Worm (Caenorhabditis elegans): ENCODE results near the gene B0035.13.

Gene B0035.13

ce11 chrIV:11316106-11316505, 9.6 kb upstream of the B0035.13 start:
- TF ChIP-seq Y95B8A.8 (GFP tag; IDR thresholded peaks at IDR 0.05) (no peak), somi-1 (GFP tag; optimal IDR thresholded peaks at IDR 0.05) (no peak), madf-3 (GFP tag; IDR thresholded peaks at IDR 0.05) (no peak), ZK185.1 (tag; optimal IDR thresholded peaks at IDR 0.05; ENCODE audit: poor library complexity, severe bottlenecking) (no peak), B0035.1 (tag; optimal IDR thresholded peaks at IDR 0.05) (no peak), nhr-80 (tag; optimal IDR thresholded peaks at IDR 0.05) (peak; percentile 5), cebp-1 (GFP tag; IDR thresholded peaks at IDR 0.05) (no peak), cebp-1 (tag; optimal IDR thresholded peaks at IDR 0.05) (no peak)

ce11 chrIV:11315688-11316087, 9.2 kb upstream of the B0035.13 start:
- TF ChIP-seq hsf-1 (GFP tag; IDR thresholded peaks at IDR 0.05) (peak; percentile 51; the same call in 1 of the 2 replicates), unc-130 (GFP tag; optimal IDR thresholded peaks at IDR 0.05) (no peak)

DNA sequence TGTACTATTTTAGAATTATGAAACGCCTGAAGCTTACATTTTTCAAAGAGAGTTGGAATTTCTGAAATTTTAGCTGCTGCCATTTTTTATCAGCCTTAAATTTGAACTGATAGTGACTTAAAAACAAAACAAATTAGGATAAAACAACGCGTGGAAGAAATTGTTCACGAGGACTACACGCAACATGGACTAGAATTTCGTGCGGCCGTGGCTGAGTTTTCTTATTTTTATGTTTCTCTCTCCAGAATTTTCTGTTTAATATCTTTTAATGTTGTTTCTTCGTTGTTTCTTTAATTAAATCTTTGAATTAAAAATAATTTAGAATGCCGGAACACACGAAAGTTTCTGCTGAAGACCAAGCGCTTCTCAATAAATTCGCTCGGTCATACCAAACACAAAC, 8.4 kb upstream of the B0035.13 start, which contains the start of the genes B0035.3, B0035.22 and pfd-4:
B0035.3 (minus strand) TSS at position 114 of the 400 bp plus-strand sequence.
B0035.22 (plus strand) TSS at position 269 of the 400 bp plus-strand sequence.
pfd-4 (plus strand) TSS at position 323 of the 400 bp plus-strand sequence.
- no peak for TF ChIP-seq bed-2 (GFP tag; IDR thresholded peaks at IDR 0.05)
- peak; percentile 35 for TF ChIP-seq ceh-27 (GFP tag; optimal IDR thresholded peaks at IDR 0.05)
- TF ChIP-seq madf-8 (GFP tag; conservative IDR thresholded peaks at IDR 0.05) = no peak
- no peak for TF ChIP-seq aptf-3 (GFP tag; IDR thresholded peaks at IDR 0.05)
- no peak for TF ChIP-seq Y67H2A.10 (GFP tag; conservative IDR thresholded peaks at IDR 0.05)
- peak in 1 of 2 experiments; percentile 2 for TF ChIP-seq rec-8 (tag; optimal IDR thresholded peaks at IDR 0.05)
- peak; percentile 50 for TF ChIP-seq unc-130 (GFP tag; optimal IDR thresholded peaks at IDR 0.05)
- TF ChIP-seq egl-44 (GFP tag; IDR thresholded peaks at IDR 0.05) = no peak
- no peak for TF ChIP-seq attf-5 (GFP tag; optimal IDR thresholded peaks at IDR 0.05)
- TF ChIP-seq B0261.1 (tag; optimal IDR thresholded peaks at IDR 0.05) = no peak
- TF ChIP-seq efl-1 (GFP tag; optimal IDR thresholded peaks at IDR 0.05) = no peak
- no peak for TF ChIP-seq unc-62 (GFP tag; optimal IDR thresholded peaks at IDR 0.05)
- TF ChIP-seq Y79H2A.3 (GFP tag; conservative IDR thresholded peaks at IDR 0.05) = no peak
- TF ChIP-seq hlh-12 (tag; optimal IDR thresholded peaks at IDR 0.05) = no peak
- no peak for TF ChIP-seq pha-4 (tag; optimal IDR thresholded peaks at IDR 0.05)
- TF ChIP-seq mxl-1 (tag; optimal IDR thresholded peaks at IDR 0.05) = no peak
- peak in 1 of 2 experiments; percentile 52 for TF ChIP-seq let-607 (tag; optimal IDR thresholded peaks at IDR 0.05)
- no peak for TF ChIP-seq F22D6.2 (tag; optimal IDR thresholded peaks at IDR 0.05)
- no peak for TF ChIP-seq F37B4.10 (GFP tag; IDR thresholded peaks at IDR 0.05)
- no peak for TF ChIP-seq F39B2.1 (GFP tag; IDR thresholded peaks at IDR 0.05)
- peak; percentile 10 for TF ChIP-seq snpc-3.4 (tag; optimal IDR thresholded peaks at IDR 0.05)
- TF ChIP-seq ztf-18 (tag; optimal IDR thresholded peaks at IDR 0.05) = no peak
- TF ChIP-seq athp-1 (tag; optimal IDR thresholded peaks at IDR 0.05) = no peak
- TF ChIP-seq B0336.3 (GFP tag; IDR thresholded peaks at IDR 0.05) = no peak
- TF ChIP-seq ZK185.1 (tag; optimal IDR thresholded peaks at IDR 0.05; ENCODE audit: poor library complexity, severe bottlenecking) = peak; percentile 62
- no peak for TF ChIP-seq lsy-27 (tag; optimal IDR thresholded peaks at IDR 0.05; ENCODE audit: borderline replicate concordance, insufficient read depth)
- TF ChIP-seq Y53F4B.3 (GFP tag; IDR thresholded peaks at IDR 0.05) = no peak
- TF ChIP-seq ekl-4 (GFP tag; IDR thresholded peaks at IDR 0.05) = no peak
- TF ChIP-seq tbx-9 (tag; optimal IDR thresholded peaks at IDR 0.05; ENCODE audit: borderline replicate concordance) = no peak
- TF ChIP-seq egl-18 (GFP tag; IDR thresholded peaks at IDR 0.05) = no peak
- peak; percentile 34; the same call in 1 of the 2 replicates for TF ChIP-seq madf-6 (GFP tag; IDR thresholded peaks at IDR 0.05)
- TF ChIP-seq C06A6.2 (GFP tag; conservative IDR thresholded peaks at IDR 0.05) = no peak
- TF ChIP-seq let-526 (GFP tag; IDR thresholded peaks at IDR 0.05) = 0 out of 2 replicates have a peak, but pooled peaks have one; percentile 52
- TF ChIP-seq lin-40 (tag; optimal IDR thresholded peaks at IDR 0.05) = peak; percentile 13
- no peak for TF ChIP-seq tbp1 (GFP tag; optimal IDR thresholded peaks at IDR 0.05)
- TF ChIP-seq lin-35 (GFP tag; optimal IDR thresholded peaks at IDR 0.05) = peak in 1 of 3 experiments; percentile 15
- TF ChIP-seq lin-54 (GFP tag; optimal IDR thresholded peaks at IDR 0.05) = no peak
